ENCODE assay signal across 1 fruit fly cellular context in genomic region chrX:2301613-2302522, dm6.
TF ChIP-seq lines count a peak whose summit lies in the region.

No protein-coding gene starts in this region.

TF ChIP-seq in whole organism, embryonic, 481 proteins besides CTCF, POLR2A, EP300 and RAD21 (continued from another document and continues in another):
- peak; percentile 73 for TF ChIP-seq az2 (GFP tag; optimal IDR thresholded peaks at IDR 0.05; lab: Kevin White, UChicago)
- TF ChIP-seq tup (GFP tag; optimal IDR thresholded peaks at IDR 0.05; lab: Kevin White, UChicago): peak; percentile 42
- TF ChIP-seq CG17802 (tag; optimal IDR thresholded peaks at IDR 0.05; lab: Kevin White, UChicago): peak; percentile 66
- peak; percentile 98 for TF ChIP-seq Med (GFP tag; lab: Kevin White, UChicago)
- TF ChIP-seq CoRest (tag; optimal IDR thresholded peaks at IDR 0.05; lab: Kevin White, UChicago): peak; percentile 84
- no peak for TF ChIP-seq amos (GFP tag; IDR thresholded peaks at IDR 0.05; lab: Robert Waterston, UW; ENCODE audit: partially characterized antibody)
- TF ChIP-seq CG18476 (GFP tag; optimal IDR thresholded peaks at IDR 0.05; lab: Kevin White, UChicago): peak; percentile 47
- TF ChIP-seq CG8388 (GFP tag; optimal IDR thresholded peaks at IDR 0.05; lab: Kevin White, UChicago): peak; percentile 82
- TF ChIP-seq CkIIα-i1 (GFP tag; IDR thresholded peaks at IDR 0.05; lab: Robert Waterston, UW): 0 out of 2 replicates have a peak, but pooled peaks have one; percentile 14
- peak; percentile 47 for TF ChIP-seq CG14667 (GFP tag; IDR thresholded peaks at IDR 0.05; lab: Robert Waterston, UW)
- TF ChIP-seq Xbp1 (GFP tag; optimal IDR thresholded peaks at IDR 0.05; lab: Kevin White, UChicago): peak; percentile 77
- no peak for TF ChIP-seq CG2129 (GFP tag; IDR thresholded peaks at IDR 0.05; lab: Robert Waterston, UW; ENCODE audit: partially characterized antibody)
- peak in 1 of 2 experiments; percentile 56 for TF ChIP-seq Hr78 (GFP tag; optimal IDR thresholded peaks at IDR 0.05; lab: Kevin White, UChicago)
- no peak for TF ChIP-seq vnd (GFP tag; IDR thresholded peaks at IDR 0.05; lab: Robert Waterston, UW; ENCODE audit: partially characterized antibody)
- TF ChIP-seq gfzf (GFP tag; optimal IDR thresholded peaks at IDR 0.05; lab: Kevin White, UChicago): no peak
- peak; percentile 79 for TF ChIP-seq CG3281 (GFP tag; optimal IDR thresholded peaks at IDR 0.05; lab: Kevin White, UChicago)
- peak; percentile 22; the same call in 1 of the 2 replicates for TF ChIP-seq Poxn (GFP tag; IDR thresholded peaks at IDR 0.05; lab: Robert Waterston, UW)
- peak; percentile 79 for TF ChIP-seq CG9437 (GFP tag; optimal IDR thresholded peaks at IDR 0.05; lab: Kevin White, UChicago)
- peak; percentile 56 for TF ChIP-seq CG3163 (GFP tag; optimal IDR thresholded peaks at IDR 0.05; lab: Kevin White, UChicago)
- peak; percentile 34 to 88 for TF ChIP-seq bsh (GFP tag; optimal IDR thresholded peaks at IDR 0.05; lab: Kevin White, UChicago)
- TF ChIP-seq CG33213 (GFP tag; optimal IDR thresholded peaks at IDR 0.05; lab: Kevin White, UChicago): peak; percentile 74
- TF ChIP-seq Deaf1 (tag; optimal IDR thresholded peaks at IDR 0.05; lab: Kevin White, UChicago): peak; percentile 34
- TF ChIP-seq CG32767 (GFP tag; IDR thresholded peaks at IDR 0.05; lab: Robert Waterston, UW): peak; percentile 90
- TF ChIP-seq Ets97D (GFP tag; optimal IDR thresholded peaks at IDR 0.05; lab: Kevin White, UChicago): peak; percentile 41
- peak; percentile 60 for TF ChIP-seq CG10959 (GFP tag; IDR thresholded peaks at IDR 0.05; lab: Robert Waterston, UW)
- TF ChIP-seq grau (tag; optimal IDR thresholded peaks at IDR 0.05; lab: Kevin White, UChicago): peak; percentile 81
- peak; percentile 72 for TF ChIP-seq CG5245 (GFP tag; optimal IDR thresholded peaks at IDR 0.05; lab: Kevin White, UChicago)
- peak in 1 of 2 experiments; percentile 96 for TF ChIP-seq eve (GFP tag; optimal IDR thresholded peaks at IDR 0.05; lab: Kevin White, UChicago)
- peak; percentile 17; the same call in 1 of the 2 replicates for TF ChIP-seq dan (GFP tag; IDR thresholded peaks at IDR 0.05; lab: Robert Waterston, UW)
- TF ChIP-seq run (tag; optimal IDR thresholded peaks at IDR 0.05; lab: Kevin White, UChicago): peak; percentile 64
- peak; percentile 53 for TF ChIP-seq CG1792 (GFP tag; optimal IDR thresholded peaks at IDR 0.05; lab: Kevin White, UChicago)
- peak; percentile 35 for TF ChIP-seq NK7.1 (GFP tag; optimal IDR thresholded peaks at IDR 0.05; lab: Kevin White, UChicago)
- TF ChIP-seq pfk (GFP tag; optimal IDR thresholded peaks at IDR 0.05; lab: Kevin White, UChicago): no peak
- peak; percentile 80 for TF ChIP-seq esg (GFP tag; conservative IDR thresholded peaks at IDR 0.05; lab: Robert Waterston, UW)
- TF ChIP-seq Myb (GFP tag; optimal IDR thresholded peaks at IDR 0.05; lab: Kevin White, UChicago): peak; percentile 68
- peak; percentile 45 for TF ChIP-seq CG4707 (GFP tag; optimal IDR thresholded peaks at IDR 0.05; lab: Kevin White, UChicago)
- peak; percentile 37; the same call in 1 of the 2 replicates for TF ChIP-seq Taf1 (GFP tag; IDR thresholded peaks at IDR 0.05; lab: Robert Waterston, UW)
- peak; percentile 69 for TF ChIP-seq CG6854 (GFP tag; optimal IDR thresholded peaks at IDR 0.05; lab: Kevin White, UChicago)
- peak; percentile 32 for TF ChIP-seq CG4282 (GFP tag; optimal IDR thresholded peaks at IDR 0.05; lab: Kevin White, UChicago)
- peak; percentile 52 for TF ChIP-seq CG2202 (tag; optimal IDR thresholded peaks at IDR 0.05; lab: Kevin White, UChicago)
- no peak for TF ChIP-seq corto (GFP tag; optimal IDR thresholded peaks at IDR 0.05; lab: Kevin White, UChicago)
- TF ChIP-seq nmo (GFP tag; optimal IDR thresholded peaks at IDR 0.05; lab: Kevin White, UChicago): peak; percentile 90
- TF ChIP-seq CG12769 (tag; optimal IDR thresholded peaks at IDR 0.05; lab: Kevin White, UChicago): peak; percentile 81
- TF ChIP-seq CG15514 (GFP tag; optimal IDR thresholded peaks at IDR 0.05; lab: Kevin White, UChicago): peak; percentile 62
- peak; percentile 88 for TF ChIP-seq Oli (tag; optimal IDR thresholded peaks at IDR 0.05; lab: Kevin White, UChicago)
- peak; percentile 86 for TF ChIP-seq bcd (GFP tag; optimal IDR thresholded peaks at IDR 0.05; lab: Kevin White, UChicago)
- TF ChIP-seq CG30020 (tag; optimal IDR thresholded peaks at IDR 0.05; lab: Kevin White, UChicago): peak; percentile 41
- TF ChIP-seq nau (GFP tag; optimal IDR thresholded peaks at IDR 0.05; lab: Kevin White, UChicago): peak; percentile 71
- TF ChIP-seq NfI (GFP tag; optimal IDR thresholded peaks at IDR 0.05; lab: Kevin White, UChicago): peak; percentile 79
- TF ChIP-seq E2f2 (GFP tag; IDR thresholded peaks at IDR 0.05; lab: Robert Waterston, UW): peak; percentile 62
- peak; percentile 78 for TF ChIP-seq wor (GFP tag; IDR thresholded peaks at IDR 0.05; lab: Robert Waterston, UW)
- TF ChIP-seq tx (GFP tag; optimal IDR thresholded peaks at IDR 0.05; lab: Kevin White, UChicago): peak; percentile 79
- TF ChIP-seq row (GFP tag; IDR thresholded peaks at IDR 0.05; lab: Robert Waterston, UW): peak; percentile 82
- no peak for TF ChIP-seq ato (GFP tag; IDR thresholded peaks at IDR 0.05; lab: Robert Waterston, UW; ENCODE audit: partially characterized antibody)
- peak; percentile 3 for TF ChIP-seq CG17912 (GFP tag; optimal IDR thresholded peaks at IDR 0.05; lab: Kevin White, UChicago)
- TF ChIP-seq CG16863 (GFP tag; optimal IDR thresholded peaks at IDR 0.05; lab: Kevin White, UChicago): peak; percentile 80
- TF ChIP-seq CG8765 (GFP tag; IDR thresholded peaks at IDR 0.05; lab: Robert Waterston, UW): peak; percentile 68
- peak; percentile 78 for TF ChIP-seq Atf6 (GFP tag; IDR thresholded peaks at IDR 0.05; lab: Robert Waterston, UW)
- peak; percentile 87 for TF ChIP-seq unpg (GFP tag; optimal IDR thresholded peaks at IDR 0.05; lab: Kevin White, UChicago)
- TF ChIP-seq nom (GFP tag; optimal IDR thresholded peaks at IDR 0.05; lab: Kevin White, UChicago): peak; percentile 3
- TF ChIP-seq CG10267 (tag; optimal IDR thresholded peaks at IDR 0.05; lab: Kevin White, UChicago): peak; percentile 64
- TF ChIP-seq Hey (tag; optimal IDR thresholded peaks at IDR 0.05; lab: Kevin White, UChicago): peak; percentile 30
- no peak for TF ChIP-seq Dp (GFP tag; optimal IDR thresholded peaks at IDR 0.05; lab: Kevin White, UChicago)
- TF ChIP-seq CG34224 (GFP tag; IDR thresholded peaks at IDR 0.05; lab: Robert Waterston, UW; ENCODE audit: partially characterized antibody): no peak
- peak in 1 of 3 experiments; percentile 75 for TF ChIP-seq lola (GFP tag; optimal IDR thresholded peaks at IDR 0.05; lab: Kevin White, UChicago)
- TF ChIP-seq cad (GFP tag; optimal IDR thresholded peaks at IDR 0.05; lab: Kevin White, UChicago): no peak
- TF ChIP-seq CG5953 (GFP tag; IDR thresholded peaks at IDR 0.05; lab: Robert Waterston, UW): peak; percentile 56; the same call in 1 of the 2 replicates
- peak; percentile 56; the same call in 2 of the 3 replicates for TF ChIP-seq ase (GFP tag; IDR thresholded peaks at IDR 0.05; lab: Robert Waterston, UW)
- TF ChIP-seq BEAF-32 (GFP tag; optimal IDR thresholded peaks at IDR 0.05; lab: Kevin White, UChicago): no peak
- no peak for TF ChIP-seq Tbp (GFP tag; optimal IDR thresholded peaks at IDR 0.05; lab: Kevin White, UChicago)
- TF ChIP-seq CG7745 (tag; optimal IDR thresholded peaks at IDR 0.05; lab: Kevin White, UChicago): no peak
- peak; percentile 74 for TF ChIP-seq CG6813 (GFP tag; optimal IDR thresholded peaks at IDR 0.05; lab: Kevin White, UChicago)
- TF ChIP-seq CG11398 (GFP tag; optimal IDR thresholded peaks at IDR 0.05; lab: Kevin White, UChicago): peak; percentile 77
- peak; percentile 73 for TF ChIP-seq Asciz (GFP tag; optimal IDR thresholded peaks at IDR 0.05; lab: Kevin White, UChicago)
- no peak for TF ChIP-seq Hr39 (optimal IDR thresholded peaks at IDR 0.05; lab: Kevin White, UChicago)
- no peak for TF ChIP-seq toy (GFP tag; IDR thresholded peaks at IDR 0.05; lab: Robert Waterston, UW)
- TF ChIP-seq CG18011 (GFP tag; optimal IDR thresholded peaks at IDR 0.05; lab: Kevin White, UChicago): peak; percentile 44
- TF ChIP-seq ab (GFP tag; optimal IDR thresholded peaks at IDR 0.05; lab: Kevin White, UChicago): peak; percentile 51
- no peak for TF ChIP-seq pan (optimal IDR thresholded peaks at IDR 0.05; lab: Kevin White, UChicago)
- TF ChIP-seq pan (GFP tag; optimal IDR thresholded peaks at IDR 0.05 in 1 of 2, IDR thresholded peaks at IDR 0.05 in 1 of 2): peak in 1 of 2 experiments; percentile 87
- peak; percentile 44 to 82 for TF ChIP-seq Hr51 (GFP tag; optimal IDR thresholded peaks at IDR 0.05; lab: Kevin White, UChicago)
- TF ChIP-seq Atf3 (GFP tag; optimal IDR thresholded peaks at IDR 0.05; lab: Kevin White, UChicago): peak; percentile 75
- peak; percentile 71 for TF ChIP-seq CG15011 (GFP tag; optimal IDR thresholded peaks at IDR 0.05; lab: Kevin White, UChicago)
- peak; percentile 84 for TF ChIP-seq Ada2b (GFP tag; IDR thresholded peaks at IDR 0.05; lab: Robert Waterston, UW)
- TF ChIP-seq ewg (GFP tag; optimal IDR thresholded peaks at IDR 0.05; lab: Kevin White, UChicago): peak; percentile 75
- TF ChIP-seq Rx (GFP tag; IDR thresholded peaks at IDR 0.05; lab: Robert Waterston, UW): peak; percentile 80
- peak; percentile 94 for TF ChIP-seq Ets65A (GFP tag; lab: Kevin White, UChicago)
- no peak for TF ChIP-seq CG6791 (GFP tag; IDR thresholded peaks at IDR 0.05; lab: Robert Waterston, UW; ENCODE audit: partially characterized antibody)
- TF ChIP-seq fd102C (GFP tag; optimal IDR thresholded peaks at IDR 0.05; lab: Kevin White, UChicago): peak; percentile 11
- peak; percentile 67 for TF ChIP-seq CG8359 (GFP tag; optimal IDR thresholded peaks at IDR 0.05; lab: Kevin White, UChicago; ENCODE audit: borderline replicate concordance)
- TF ChIP-seq CG11085 (GFP tag; IDR thresholded peaks at IDR 0.05; lab: Robert Waterston, UW): peak; percentile 53; the same call in 1 of the 2 replicates
- peak; percentile 78 for TF ChIP-seq pho (GFP tag; optimal IDR thresholded peaks at IDR 0.05; lab: Kevin White, UChicago)
- peak; percentile 81 for TF ChIP-seq HLH3B (GFP tag; IDR thresholded peaks at IDR 0.05; lab: Robert Waterston, UW)
- TF ChIP-seq NC2α (GFP tag; optimal IDR thresholded peaks at IDR 0.05; lab: Kevin White, UChicago): peak; percentile 62
- peak; percentile 52 for TF ChIP-seq CG7987 (GFP tag; optimal IDR thresholded peaks at IDR 0.05; lab: Kevin White, UChicago)
- peak; percentile 65; the same call in 1 of the 3 replicates for TF ChIP-seq otp (GFP tag; IDR thresholded peaks at IDR 0.05; lab: Robert Waterston, UW)
- peak; percentile 73 for TF ChIP-seq CG32772 (GFP tag; IDR thresholded peaks at IDR 0.05; lab: Robert Waterston, UW)
- peak; percentile 73 for TF ChIP-seq CG6654 (GFP tag; optimal IDR thresholded peaks at IDR 0.05; lab: Kevin White, UChicago)
- peak; percentile 72 for TF ChIP-seq sob (GFP tag; IDR thresholded peaks at IDR 0.05; lab: Robert Waterston, UW)
- TF ChIP-seq mam (GFP tag; optimal IDR thresholded peaks at IDR 0.05; lab: Kevin White, UChicago): peak; percentile 76
- TF ChIP-seq onecut (GFP tag; IDR thresholded peaks at IDR 0.05; lab: Robert Waterston, UW): peak; percentile 66; the same call in 1 of the 2 replicates
- peak; percentile 78; the same call in 1 of the 2 replicates for TF ChIP-seq CG17328 (GFP tag; IDR thresholded peaks at IDR 0.05; lab: Robert Waterston, UW)
- peak; percentile 85; the same call in 2 of the 3 replicates for TF ChIP-seq CG2199 (GFP tag; IDR thresholded peaks at IDR 0.05; lab: Robert Waterston, UW)
- TF ChIP-seq CG6689 (GFP tag; IDR thresholded peaks at IDR 0.05; lab: Robert Waterston, UW): peak; percentile 90
- peak; percentile 83 for TF ChIP-seq HHEX (GFP tag; optimal IDR thresholded peaks at IDR 0.05; lab: Kevin White, UChicago)
- peak; percentile 29 for TF ChIP-seq crol (GFP tag; IDR thresholded peaks at IDR 0.05; lab: Robert Waterston, UW)
- TF ChIP-seq BtbVII (GFP tag; optimal IDR thresholded peaks at IDR 0.05; lab: Kevin White, UChicago): peak; percentile 63
- TF ChIP-seq chif (GFP tag; optimal IDR thresholded peaks at IDR 0.05; lab: Kevin White, UChicago): peak; percentile 78 to 86
- peak; percentile 52 for TF ChIP-seq luna (GFP tag; optimal IDR thresholded peaks at IDR 0.05; lab: Kevin White, UChicago)
- TF ChIP-seq bbx (GFP tag; IDR thresholded peaks at IDR 0.05; lab: Robert Waterston, UW; ENCODE audit: partially characterized antibody): no peak
- peak; percentile 87 for TF ChIP-seq stc (GFP tag; IDR thresholded peaks at IDR 0.05; lab: Robert Waterston, UW)
- no peak for TF ChIP-seq B-H2 (GFP tag; optimal IDR thresholded peaks at IDR 0.05; lab: Kevin White, UChicago)
- TF ChIP-seq CG4328 (GFP tag; optimal IDR thresholded peaks at IDR 0.05; lab: Kevin White, UChicago): peak; percentile 46
- TF ChIP-seq HLH4C (GFP tag; IDR thresholded peaks at IDR 0.05; lab: Robert Waterston, UW; ENCODE audit: partially characterized antibody): no peak
- TF ChIP-seq CG14710 (tag; optimal IDR thresholded peaks at IDR 0.05; lab: Kevin White, UChicago): peak; percentile 74
- no peak for TF ChIP-seq grn (GFP tag; optimal IDR thresholded peaks at IDR 0.05; lab: Kevin White, UChicago)
- peak; percentile 86 for TF ChIP-seq jumu (GFP tag; optimal IDR thresholded peaks at IDR 0.05; lab: Kevin White, UChicago)
- peak; percentile 83 for TF ChIP-seq CG13424 (tag; optimal IDR thresholded peaks at IDR 0.05; lab: Kevin White, UChicago)
- peak; percentile 87 for TF ChIP-seq phol (tag; optimal IDR thresholded peaks at IDR 0.05; lab: Kevin White, UChicago)
- no peak for TF ChIP-seq stwl (tag; optimal IDR thresholded peaks at IDR 0.05; lab: Kevin White, UChicago)
- peak; percentile 89 for TF ChIP-seq CG11695 (GFP tag; IDR thresholded peaks at IDR 0.05; lab: Robert Waterston, UW)
- TF ChIP-seq Atf-2 (GFP tag; optimal IDR thresholded peaks at IDR 0.05; lab: Kevin White, UChicago): peak; percentile 57
- peak; percentile 52 for TF ChIP-seq Lhr (GFP tag; optimal IDR thresholded peaks at IDR 0.05; lab: Kevin White, UChicago)
- peak; percentile 77 for TF ChIP-seq Dbx (GFP tag; IDR thresholded peaks at IDR 0.05; lab: Robert Waterston, UW)
- no peak for TF ChIP-seq Kr (GFP tag; optimal IDR thresholded peaks at IDR 0.05; lab: Kevin White, UChicago)
- TF ChIP-seq pzg (GFP tag; optimal IDR thresholded peaks at IDR 0.05; lab: Kevin White, UChicago): no peak
- peak; percentile 68 for TF ChIP-seq CG9932 (GFP tag; IDR thresholded peaks at IDR 0.05; lab: Robert Waterston, UW)
- TF ChIP-seq CG1832 (GFP tag; optimal IDR thresholded peaks at IDR 0.05; lab: Kevin White, UChicago): no peak
- peak; percentile 78 for TF ChIP-seq CG3726 (GFP tag; IDR thresholded peaks at IDR 0.05; lab: Robert Waterston, UW)
